Worm (Caenorhabditis elegans) whole organism, L1 larva: ENCODE data around the gene C09E8.6.

ENCODE experiments used
- aly-2 ChIP-seq: fragments of 150-350 bp; optimal IDR thresholded peaks from 2 replicates; lab custom pipeline; 2014; ENCODE audit warnings: missing biosample characterization, missing genetic modification characterization
- ama-1 ChIP-seq: fragments of 150-350 bp; optimal IDR thresholded peaks from 2 replicates; lab custom pipeline; 2014
- lin-39 ChIP-seq: fragments of 150-350 bp; optimal IDR thresholded peaks from 2 replicates; lab custom pipeline; 2014; ENCODE audit warnings: missing biosample characterization, missing genetic modification reagents, missing genetic modification characterization
- lsy-2 ChIP-seq, 2 experiments: fragments of 150-350 bp; optimal IDR thresholded peaks; 2 replicates each; lab custom pipeline; 2014; ENCODE audit warnings: missing biosample characterization in 2 of 2, missing genetic modification characterization in 2 of 2
- nhr-76 ChIP-seq: sonication (generic microtip); optimal IDR thresholded peaks from 2 replicates; lab custom pipeline; 2017; ENCODE audit warnings: missing biosample characterization, missing genetic modification characterization

- no peak for TF ChIP-seq lin-39 (tag; lab: Kevin White, UChicago)
- TF ChIP-seq nhr-76 (tag; lab: Kevin White, UChicago): no peak
- no peak for TF ChIP-seq ama-1 (lab: Kevin White, UChicago)
- no peak for TF ChIP-seq aly-2 (tag; lab: Kevin White, UChicago)
- TF ChIP-seq lsy-2 (tag; optimal IDR thresholded peaks at IDR 0.05; lab: Kevin White, UChicago): no peak
Measured at ce11 chrII:511968-512367, 44.3 kb upstream of the C09E8.6 start.
